Worm (Caenorhabditis elegans) whole organism, L1 larva: Measurements from ENCODE around the gene oac-40.

Experiments
- C34B4.2 ChIP-seq: sonication (generic microtip); optimal IDR thresholded peaks from 2 replicates; lab custom pipeline; 2017; ENCODE audit warnings: mild to moderate bottlenecking, missing genetic modification characterization, missing compliant biosample characterization
- F16B12.6 ChIP-seq: fragments of 150-350 bp; optimal IDR thresholded peaks from 2 replicates; lab custom pipeline; 2014; ENCODE audit warnings: missing biosample characterization, missing genetic modification characterization
- Y116A8C.19 ChIP-seq: sonication (generic microtip); optimal IDR thresholded peaks from 2 replicates; lab custom pipeline; 2016; ENCODE audit warnings: missing compliant biosample characterization, missing genetic modification characterization, borderline replicate concordance
- aly-2 ChIP-seq: fragments of 150-350 bp; optimal IDR thresholded peaks from 2 replicates; lab custom pipeline; 2014; ENCODE audit warnings: missing biosample characterization, missing genetic modification characterization
- blmp-1 ChIP-seq: fragments of 150-350 bp; optimal IDR thresholded peaks from 2 replicates; lab custom pipeline; 2014; ENCODE audit warnings: missing biosample characterization, missing genetic modification characterization
- ceh-63 ChIP-seq: fragments of 200-800 bp; sonication (Bioruptor generic); optimal IDR thresholded peaks from 2 replicates; lab custom pipeline; 2018; ENCODE audit warnings: mild to moderate bottlenecking, missing genetic modification characterization, missing compliant biosample characterization
- ceh-88 ChIP-seq: fragments of 200-800 bp; sonication (Bioruptor generic); IDR thresholded peaks from 2 replicates; pipeline ENCODE4 v1.3.6; 2022; ENCODE audit warnings: missing genetic modification characterization, missing compliant biosample characterization
- ceh-90 ChIP-seq: sonication (generic microtip); optimal IDR thresholded peaks from 2 replicates; lab custom pipeline; 2016; ENCODE audit warnings: missing genetic modification characterization, missing compliant biosample characterization
- ces-1 ChIP-seq: fragments of 150-350 bp; optimal IDR thresholded peaks from 2 replicates; lab custom pipeline; 2014; ENCODE audit warnings: missing biosample characterization, missing genetic modification reagents, missing genetic modification characterization
- dpl-1 ChIP-seq, 3 experiments: fragments of 150-350 bp in 2 of 3; sonication (generic microtip) in 1 of 3; optimal IDR thresholded peaks; 2 replicates each; lab custom pipeline; 2014 to 2017; ENCODE audit warnings: missing biosample characterization in 3 of 3, missing genetic modification characterization in 3 of 3, missing genetic modification reagents in 3 of 3
- efl-1 ChIP-seq, 4 experiments: fragments of 150-350 bp; optimal IDR thresholded peaks in 3 of 4; peaks in 1 of 4; 1 replicate in 1 of 4; 2 replicates in 3 of 4; lab custom pipeline; 2014; ENCODE audit warnings: missing biosample characterization in 2 of 4, missing genetic modification characterization in 2 of 4, missing genetic modification reagents in 2 of 4
- egl-13 ChIP-seq: sonication (generic microtip); optimal IDR thresholded peaks from 2 replicates; lab custom pipeline; 2016; ENCODE audit warnings: missing genotype, missing genetic modification reagents, missing genetic modification characterization, missing compliant biosample characterization
- egl-27 ChIP-seq, 2 experiments: fragments of 150-350 bp in 1 of 2; sonication (generic microtip); optimal IDR thresholded peaks; 3 replicates each; lab custom pipeline; 2017 to 2018; ENCODE audit warnings: missing biosample characterization in 2 of 2, missing genetic modification characterization in 2 of 2, missing genetic modification reagents in 2 of 2
- elt-2 ChIP-seq: sonication (generic microtip); optimal IDR thresholded peaks from 2 replicates; lab custom pipeline; 2016; ENCODE audit warnings: missing genetic modification characterization, mild to moderate bottlenecking, inconsistent platforms, missing compliant biosample characterization, missing genetic modification reagents
- elt-3 ChIP-seq, 6 experiments: fragments of 150-350 bp in 1 of 6; sonication (generic microtip); optimal IDR thresholded peaks; 2 replicates each; lab custom pipeline; 2017 to 2018; ENCODE audit warnings: missing biosample characterization in 6 of 6, missing genetic modification characterization in 6 of 6, inconsistent platforms in 1 of 6
- fkh-10 ChIP-seq: sonication (generic microtip); optimal IDR thresholded peaks from 2 replicates; lab custom pipeline; 2017; ENCODE audit warnings: missing biosample characterization, missing genetic modification reagents, missing genetic modification characterization
- fkh-4 ChIP-seq: sonication (generic microtip); optimal IDR thresholded peaks from 2 replicates; lab custom pipeline; 2016; ENCODE audit warnings: missing compliant biosample characterization, missing genetic modification characterization, borderline replicate concordance
- fos-1 ChIP-seq: fragments of 150-350 bp; optimal IDR thresholded peaks from 2 replicates; lab custom pipeline; 2014; ENCODE audit warnings: missing biosample characterization, missing genetic modification characterization
- grh-1 ChIP-seq: fragments of 200-800 bp; sonication (Bioruptor generic); IDR thresholded peaks from 2 replicates; pipeline ENCODE4 v1.3.6; 2022; ENCODE audit warnings: missing genetic modification reagents, missing genetic modification characterization, missing compliant biosample characterization
- irx-1 ChIP-seq: sonication (generic microtip); optimal IDR thresholded peaks from 2 replicates; lab custom pipeline; 2016; ENCODE audit warnings: missing genetic modification characterization, missing compliant biosample characterization
- lin-35 ChIP-seq, 2 experiments: fragments of 150-350 bp; optimal IDR thresholded peaks; 2 replicates each; lab custom pipeline; 2014; ENCODE audit warnings: missing biosample characterization in 2 of 2, missing genetic modification characterization in 2 of 2, missing genetic modification reagents in 2 of 2
- lin-39 ChIP-seq: fragments of 150-350 bp; optimal IDR thresholded peaks from 2 replicates; lab custom pipeline; 2014; ENCODE audit warnings: missing biosample characterization, missing genetic modification reagents, missing genetic modification characterization
- lir-3 ChIP-seq: sonication (generic microtip); optimal IDR thresholded peaks from 2 replicates; lab custom pipeline; 2016; ENCODE audit warnings: mild to moderate bottlenecking, missing genetic modification characterization, moderate library complexity, missing compliant biosample characterization; ENCODE audit not compliant: poor library complexity
- lsy-2 ChIP-seq, 2 experiments: fragments of 150-350 bp; optimal IDR thresholded peaks; 2 replicates each; lab custom pipeline; 2014; ENCODE audit warnings: missing biosample characterization in 2 of 2, missing genetic modification characterization in 2 of 2
- mep-1 ChIP-seq: fragments of 150-350 bp; optimal IDR thresholded peaks from 2 replicates; lab custom pipeline; 2014; ENCODE audit warnings: missing biosample characterization, missing genetic modification characterization
- nhr-11 ChIP-seq: fragments of 150-350 bp; optimal IDR thresholded peaks from 2 replicates; lab custom pipeline; 2014; ENCODE audit warnings: missing biosample characterization, missing genetic modification characterization
- nhr-20 ChIP-seq: sonication (generic microtip); optimal IDR thresholded peaks from 2 replicates; lab custom pipeline; 2016; ENCODE audit warnings: mild to moderate bottlenecking, missing genetic modification characterization, missing compliant biosample characterization
- nhr-28 ChIP-seq: fragments of 150-350 bp; optimal IDR thresholded peaks from 2 replicates; lab custom pipeline; 2014; ENCODE audit warnings: missing biosample characterization, missing genetic modification characterization
- nhr-76 ChIP-seq: sonication (generic microtip); optimal IDR thresholded peaks from 2 replicates; lab custom pipeline; 2017; ENCODE audit warnings: missing biosample characterization, missing genetic modification characterization
- nhr-77 ChIP-seq: fragments of 150-350 bp; optimal IDR thresholded peaks from 2 replicates; lab custom pipeline; 2014; ENCODE audit warnings: missing biosample characterization, missing genetic modification characterization
- nhr-84 ChIP-seq: sonication (generic microtip); optimal IDR thresholded peaks from 2 replicates; lab custom pipeline; 2017; ENCODE audit warnings: missing biosample characterization, missing genetic modification characterization
- nhr-85 ChIP-seq: sonication (generic microtip); peaks from one replicate; lab custom pipeline; 2016; ENCODE audit warnings: missing genetic modification characterization, inconsistent platforms, missing compliant biosample characterization
- nhr-90 ChIP-seq: sonication (generic microtip); optimal IDR thresholded peaks from 2 replicates; lab custom pipeline; 2016; ENCODE audit warnings: mild to moderate bottlenecking, missing genetic modification characterization, missing compliant biosample characterization; ENCODE audit not compliant: poor library complexity
- pag-3 ChIP-seq: sonication (generic microtip); optimal IDR thresholded peaks from 2 replicates; lab custom pipeline; 2017; ENCODE audit warnings: missing genetic modification characterization, mild to moderate bottlenecking, missing compliant biosample characterization, antibody characterized with exemption, borderline replicate concordance; ENCODE audit not compliant: insufficient read depth
- pqm-1 ChIP-seq: sonication (generic microtip); optimal IDR thresholded peaks from 3 replicates; lab custom pipeline; 2017; ENCODE audit warnings: missing biosample characterization, missing genetic modification characterization
- skn-1 ChIP-seq: fragments of 150-350 bp; optimal IDR thresholded peaks from 2 replicates; lab custom pipeline; 2014; ENCODE audit warnings: missing biosample characterization, missing genetic modification characterization
- sptf-1 ChIP-seq: fragments of 150-350 bp; optimal IDR thresholded peaks from 2 replicates; lab custom pipeline; 2014; ENCODE audit warnings: missing biosample characterization, missing genetic modification characterization
- sup-37 ChIP-seq: fragments of 200-800 bp; sonication (Bioruptor generic); optimal IDR thresholded peaks from 2 replicates; lab custom pipeline; 2018; ENCODE audit warnings: mild to moderate bottlenecking, missing genetic modification characterization, missing compliant biosample characterization
- swsn-7 ChIP-seq: sonication (generic microtip); optimal IDR thresholded peaks from 2 replicates; lab custom pipeline; 2016; ENCODE audit warnings: missing genetic modification characterization, missing compliant biosample characterization
- tbx-2 ChIP-seq: sonication (generic microtip); optimal IDR thresholded peaks from 2 replicates; lab custom pipeline; 2016; ENCODE audit warnings: missing genetic modification characterization, missing compliant biosample characterization
- tlp-1 ChIP-seq: fragments of 150-350 bp; optimal IDR thresholded peaks from 2 replicates; lab custom pipeline; 2014; ENCODE audit warnings: missing biosample characterization, missing genetic modification characterization
- unc-130 ChIP-seq: fragments of 150-350 bp; optimal IDR thresholded peaks from 2 replicates; lab custom pipeline; 2017; ENCODE audit warnings: missing biosample characterization, missing genetic modification characterization, inconsistent platforms
- unc-30 ChIP-seq: sonication (generic microtip); optimal IDR thresholded peaks from 2 replicates; lab custom pipeline; 2017; ENCODE audit warnings: missing biosample characterization, missing genetic modification characterization
- unc-62 ChIP-seq: fragments of 150-350 bp; optimal IDR thresholded peaks from 2 replicates; lab custom pipeline; 2014; ENCODE audit warnings: missing biosample characterization, missing genetic modification reagents, missing genetic modification characterization
- unc-98 ChIP-seq: fragments of 200-800 bp; sonication (Bioruptor generic); IDR thresholded peaks from 2 replicates; pipeline ENCODE4 v1.3.6; 2022; ENCODE audit warnings: missing genetic modification characterization, missing compliant biosample characterization
- xbp-1 ChIP-seq: sonication (generic microtip); optimal IDR thresholded peaks from 2 replicates; lab custom pipeline; 2016; ENCODE audit warnings: missing genetic modification characterization, missing compliant biosample characterization
- ztf-11 ChIP-seq, 2 experiments: sonication (generic microtip); optimal IDR thresholded peaks; 2 replicates each; lab custom pipeline; 2016 to 2017; ENCODE audit warnings: missing genetic modification characterization in 2 of 2, missing biosample characterization in 1 of 2, missing compliant biosample characterization in 1 of 2
- ztf-4 ChIP-seq: fragments of 150-350 bp; optimal IDR thresholded peaks from 2 replicates; lab custom pipeline; 2014; ENCODE audit warnings: missing biosample characterization, missing genetic modification characterization

Gene oac-40

ce11 chrV:8990194-8990649 is 26.4 kb upstream of the oac-40 start, which contains the start of gene F59E11.7 (continued):
- TF ChIP-seq tlp-1 (tag; lab: Kevin White, UChicago) (no peak), swsn-7 (tag; lab: Kevin White, UChicago) (no peak), ceh-88 (no peak), efl-1 (optimal IDR thresholded peaks at IDR 0.05; lab: Kevin White, UChicago) (no peak), efl-1 (GFP tag; optimal IDR thresholded peaks at IDR 0.05 in 1 of 2; lab: Kevin White, UChicago) (peak in 1 of 2 experiments; percentile 71), pag-3 (tag; lab: Kevin White, UChicago) (no peak), unc-30 (tag; lab: Kevin White, UChicago) (no peak), fkh-4 (tag; lab: Kevin White, UChicago) (no peak), Y116A8C.19 (tag; lab: Kevin White, UChicago) (no peak), irx-1 (tag; lab: Kevin White, UChicago) (no peak), fos-1 (tag; lab: Kevin White, UChicago) (no peak), ztf-4 (tag; lab: Kevin White, UChicago) (no peak), unc-130 (tag; lab: Kevin White, UChicago) (no peak), grh-1 (GFP tag; lab: Robert Waterston, UW) (no peak), unc-62 (no peak), mep-1 (tag; lab: Kevin White, UChicago) (peak; percentile 5), ces-1 (GFP tag; lab: Kevin White, UChicago) (no peak), lir-3 (no peak), fkh-10 (GFP tag; lab: Kevin White, UChicago) (no peak), nhr-28 (tag; lab: Kevin White, UChicago) (no peak), ztf-11 (tag; optimal IDR thresholded peaks at IDR 0.05; lab: Kevin White, UChicago) (no peak), egl-27 (tag; optimal IDR thresholded peaks at IDR 0.05; lab: Kevin White, UChicago) (no peak), lin-35 (GFP tag; optimal IDR thresholded peaks at IDR 0.05; lab: Kevin White, UChicago) (peak in 1 of 2 experiments; percentile 2), nhr-20 (peak; percentile 16), nhr-77 (tag; lab: Kevin White, UChicago) (no peak), elt-3 (tag; optimal IDR thresholded peaks at IDR 0.05; lab: Kevin White, UChicago) (peak in 1 of 6 experiments; percentile 37)

ce11 chrV:8991679-8992078 is 24.9 kb upstream of the oac-40 start, which contains the start of gene F59E11.6:
Gene F59E11.6 (plus strand): TSS chrV:8991789.
- TF ChIP-seq pqm-1 (no peak), nhr-85 (tag; lab: Kevin White, UChicago) (peak; percentile 53), sptf-1 (tag; lab: Kevin White, UChicago) (no peak), elt-2 (tag; lab: Kevin White, UChicago) (no peak), ceh-90 (tag; lab: Kevin White, UChicago) (no peak), F16B12.6 (tag; lab: Kevin White, UChicago) (no peak)

ce11 chrV:8994272-8994671 is 22.3 kb upstream of the oac-40 start:
- no peak for TF ChIP-seq swsn-7 (tag; lab: Kevin White, UChicago)
- TF ChIP-seq nhr-76 (tag; lab: Kevin White, UChicago) = no peak
- no peak for TF ChIP-seq aly-2 (tag; lab: Kevin White, UChicago)
- TF ChIP-seq fkh-10 (GFP tag; lab: Kevin White, UChicago) = no peak
- TF ChIP-seq dpl-1 (GFP tag; optimal IDR thresholded peaks at IDR 0.05; lab: Kevin White, UChicago) = no peak
- no peak for TF ChIP-seq nhr-84 (tag; lab: Kevin White, UChicago)
- TF ChIP-seq unc-62 = no peak
- no peak for TF ChIP-seq unc-98 (GFP tag; lab: Robert Waterston, UW)
- TF ChIP-seq sup-37 = no peak
- no peak for TF ChIP-seq ceh-63 (GFP tag; lab: Kevin White, UChicago)
- peak; percentile 63 for TF ChIP-seq nhr-20
- no peak for TF ChIP-seq nhr-28 (tag; lab: Kevin White, UChicago)
- TF ChIP-seq tbx-2 (tag; lab: Kevin White, UChicago) = peak; percentile 23
- TF ChIP-seq tlp-1 (tag; lab: Kevin White, UChicago) = no peak
- TF ChIP-seq xbp-1 = no peak
- TF ChIP-seq elt-3 (tag; optimal IDR thresholded peaks at IDR 0.05; lab: Kevin White, UChicago) = peak in 4 of 6 experiments; percentile 44 to 91 (median 86)
- peak; percentile 96 for TF ChIP-seq blmp-1 (tag; lab: Kevin White, UChicago)
- TF ChIP-seq skn-1 (tag; lab: Kevin White, UChicago) = no peak
- no peak for TF ChIP-seq ceh-90 (tag; lab: Kevin White, UChicago)
- TF ChIP-seq C34B4.2 (tag; lab: Kevin White, UChicago) = no peak
- no peak for TF ChIP-seq lin-39
- TF ChIP-seq unc-130 (tag; lab: Kevin White, UChicago) = peak; percentile 23
- TF ChIP-seq lsy-2 (tag; optimal IDR thresholded peaks at IDR 0.05; lab: Kevin White, UChicago) = peak in 1 of 2 experiments; percentile 3
- peak; percentile 35 for TF ChIP-seq nhr-90
- TF ChIP-seq egl-13 (tag; lab: Kevin White, UChicago) = no peak
- TF ChIP-seq egl-27 (tag; optimal IDR thresholded peaks at IDR 0.05; lab: Kevin White, UChicago) = no peak
- no peak for TF ChIP-seq fos-1 (tag; lab: Kevin White, UChicago)
- no peak for TF ChIP-seq nhr-11 (tag; lab: Kevin White, UChicago)
